Fruit fly (Drosophila melanogaster) whole organism, prepupa: Measurements from ENCODE around the gene CG7497.

Experiments used
- CG3032 ChIP-seq: fragments of 200-800 bp; optimal IDR thresholded peaks from 2 replicates; lab custom pipeline; 2019; ENCODE audit warnings: missing biosample characterization, mild to moderate bottlenecking, missing genetic modification characterization, moderate library complexity
- CG6854 ChIP-seq: fragments of 200-800 bp; sonication (Bioruptor generic); optimal IDR thresholded peaks from 2 replicates; lab custom pipeline; 2017; ENCODE audit warnings: missing biosample characterization, mild to moderate bottlenecking, missing genetic modification characterization
- Ets21C ChIP-seq: fragments of 200-800 bp; sonication (Bioruptor generic); optimal IDR thresholded peaks from 3 replicates; lab custom pipeline; 2016; ENCODE audit warnings: missing biosample characterization, missing genetic modification characterization
- Ets96B ChIP-seq: fragments of 200-800 bp; optimal IDR thresholded peaks from 2 replicates; lab custom pipeline; 2019; ENCODE audit warnings: missing biosample characterization, mild to moderate bottlenecking, missing genetic modification characterization, moderate library complexity
- Gug ChIP-seq: fragments of 200-800 bp; sonication (Bioruptor generic); IDR thresholded peaks from 2 replicates; pipeline ENCODE4 v1.3.6; 2022; ENCODE audit warnings: missing biosample characterization, missing genetic modification characterization
- acj6 ChIP-seq: fragments of 200-800 bp; sonication (Bioruptor generic); optimal IDR thresholded peaks from 3 replicates; lab custom pipeline; 2016; ENCODE audit warnings: missing biosample characterization, missing genetic modification characterization
- lz ChIP-seq: fragments of 200-800 bp; sonication (Bioruptor generic); optimal IDR thresholded peaks from 3 replicates; lab custom pipeline; 2016; ENCODE audit warnings: missing biosample characterization, missing genetic modification characterization
- pdm3 ChIP-seq: fragments of 200-800 bp; sonication (Bioruptor generic); optimal IDR thresholded peaks from 3 replicates; lab custom pipeline; 2016; ENCODE audit warnings: missing biosample characterization, missing genetic modification characterization
- topi ChIP-seq: fragments of 200-800 bp; sonication (Bioruptor generic); optimal IDR thresholded peaks from 3 replicates; lab custom pipeline; 2016; ENCODE audit warnings: missing biosample characterization, missing genetic modification characterization

dm6 chr3L:17644906-17645244, 11.6 kb downstream of the CG7497 start, which contains the start of gene Pep:
- TF ChIP-seq acj6 (GFP tag; lab: Kevin White, UChicago): no peak
- peak; percentile 24 for TF ChIP-seq CG3032 (tag; lab: Kevin White, UChicago)
- TF ChIP-seq Gug: no peak
- TF ChIP-seq CG6854 (GFP tag; lab: Kevin White, UChicago): peak; percentile 17
- no peak for TF ChIP-seq Ets21C (GFP tag; lab: Kevin White, UChicago)
- TF ChIP-seq lz: peak; percentile 50
- TF ChIP-seq topi (GFP tag; lab: Kevin White, UChicago): peak; percentile 16
- no peak for TF ChIP-seq pdm3 (GFP tag; lab: Kevin White, UChicago)
- TF ChIP-seq Ets96B (tag; lab: Kevin White, UChicago): no peak
